Worm (Caenorhabditis elegans) whole organism, L4/young adult: ENCODE data around the gene F49C12.2.
A peak's percentile ranks its signal among the peaks of the same experiment; 100 is the strongest.
"Not testable (repeated sequence)": the region's sequence is repeated elsewhere in the genome, so short reads cannot be mapped to it uniquely, and the experiment has no call there.

Source experiments
- W03F9.2 ChIP-seq: fragments of 150-350 bp; optimal IDR thresholded peaks from 2 replicates; lab custom pipeline; 2014; ENCODE audit warnings: missing biosample characterization, missing genetic modification characterization
- dao-5 ChIP-seq: sonication (generic microtip); optimal IDR thresholded peaks from 2 replicates; lab custom pipeline; 2016; ENCODE audit warnings: missing genotype, missing genetic modification characterization, moderate library complexity, missing compliant biosample characterization
- him-1 ChIP-seq: sonication (generic microtip); optimal IDR thresholded peaks from 2 replicates; lab custom pipeline; 2016; ENCODE audit warnings: missing genotype, missing genetic modification reagents, missing genetic modification characterization, missing compliant biosample characterization

The F49C12.2 gene

DNA sequence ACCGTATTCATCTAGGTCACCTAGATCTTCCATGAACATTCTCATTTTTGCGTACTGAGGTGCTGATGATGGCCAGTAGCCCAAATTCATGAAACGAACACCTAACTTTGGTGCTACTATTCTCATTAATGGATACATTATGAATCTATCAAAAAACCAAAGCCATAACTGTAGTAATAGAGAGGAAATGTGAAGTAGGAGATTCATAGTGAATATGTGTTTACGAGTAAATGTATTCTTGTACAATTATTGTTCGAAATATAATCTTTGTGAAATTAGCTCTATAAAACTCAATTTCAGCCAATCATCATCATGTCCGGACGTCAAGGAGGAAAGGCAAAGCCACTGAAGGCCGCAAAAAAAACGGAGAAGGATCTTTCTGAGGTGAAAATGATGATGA lies 20.0 kb upstream of the F49C12.2 start, which contains the start of the genes F49C12.11 and nemt-1:
Gene F49C12.11 (plus strand): TSS at position 301 of the 400 bp plus-strand sequence.
Gene nemt-1 (minus strand): TSS at position 360 of the 400 bp plus-strand sequence.
- TF ChIP-seq dao-5 (tag; lab: Kevin White, UChicago), result no peak
- no peak for TF ChIP-seq him-1 (tag; lab: Kevin White, UChicago)
- no peak for TF ChIP-seq W03F9.2

DNA sequence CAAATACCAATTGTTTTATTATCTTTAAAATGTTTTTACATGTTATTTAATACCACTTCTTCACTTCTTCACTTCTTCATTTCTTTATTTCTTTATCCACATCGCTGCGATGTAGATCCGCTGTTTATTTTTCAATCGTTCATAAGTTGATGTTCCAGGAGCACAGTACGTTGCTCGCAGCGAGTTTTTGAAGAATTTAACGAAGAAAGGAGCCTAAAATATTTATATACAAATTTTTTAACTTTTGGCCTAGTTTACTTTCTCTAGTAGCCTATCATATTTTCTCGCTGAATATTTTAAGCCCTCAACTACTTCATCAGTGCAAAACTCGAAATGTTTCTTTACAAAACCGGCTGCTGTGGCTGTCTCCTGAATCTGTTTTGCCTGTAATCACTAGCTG lies 19.1 kb upstream of the F49C12.2 start:
- TF ChIP-seq W03F9.2, result no peak
- TF ChIP-seq him-1 (tag; lab: Kevin White, UChicago), result no peak
- TF ChIP-seq dao-5 (tag; lab: Kevin White, UChicago), result no peak

DNA sequence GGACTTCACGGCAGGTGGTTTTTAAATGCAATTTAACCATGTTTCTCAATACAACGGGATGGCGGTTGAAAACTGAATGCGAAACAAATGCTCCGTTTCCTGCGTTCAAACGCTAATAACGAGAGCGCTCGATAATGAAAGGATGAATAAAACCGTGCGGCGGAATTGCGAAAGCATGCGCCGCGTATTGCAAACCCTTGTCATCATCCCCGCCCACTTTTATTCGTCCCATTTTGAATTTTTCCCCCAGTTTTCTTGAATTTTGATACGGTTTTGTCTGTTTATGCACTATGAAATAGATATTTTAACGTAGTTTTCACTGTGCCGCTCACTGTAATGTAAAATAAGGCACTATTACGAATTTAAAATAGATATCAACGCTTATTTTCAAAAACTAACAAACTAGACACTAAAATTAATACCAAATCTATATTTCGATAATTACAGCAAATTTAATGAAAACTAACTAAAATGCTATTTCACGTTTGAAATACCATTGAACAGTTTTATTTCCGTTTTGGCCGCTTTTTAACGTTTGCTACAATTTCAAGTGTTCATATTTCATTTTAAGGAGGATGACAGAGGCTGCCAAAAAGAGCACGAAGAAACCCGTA lies 17.1 kb upstream of the F49C12.2 start, which contains the start of the genes F49C12.9 and rpn-7:
Gene F49C12.9 (minus strand): TSS at position 148 of the 614 bp plus-strand sequence.
Gene rpn-7 (plus strand): TSS at position 564 of the 614 bp plus-strand sequence.
- TF ChIP-seq dao-5 (tag; lab: Kevin White, UChicago) (no peak), him-1 (tag; lab: Kevin White, UChicago) (no peak), W03F9.2 (peak; percentile 55)

DNA sequence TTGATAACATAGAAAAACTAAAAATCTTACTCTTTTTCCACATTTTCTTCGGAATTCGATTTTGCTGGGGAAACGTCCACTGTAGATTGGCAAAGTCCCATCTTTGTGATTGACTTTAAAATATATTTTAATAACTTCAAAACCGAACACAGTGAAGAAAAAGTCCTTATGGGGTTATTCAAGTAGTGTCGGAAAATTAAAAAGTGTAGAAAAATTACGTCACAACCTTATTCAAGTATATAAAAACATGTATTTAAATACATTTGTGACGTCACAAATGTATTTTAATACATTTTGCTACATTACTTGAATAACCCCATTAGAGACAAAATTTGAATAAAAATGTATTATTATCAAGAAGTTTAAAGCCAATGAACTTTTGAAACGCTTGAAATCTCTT lies 13.8 kb upstream of the F49C12.2 start, which contains the start of gene F49C12.7:
Gene F49C12.7 (minus strand): TSS at position 101 of the 400 bp plus-strand sequence.
- not testable (repeated sequence) for TF ChIP-seq him-1 (tag; lab: Kevin White, UChicago); dao-5 (tag; lab: Kevin White, UChicago); W03F9.2

DNA sequence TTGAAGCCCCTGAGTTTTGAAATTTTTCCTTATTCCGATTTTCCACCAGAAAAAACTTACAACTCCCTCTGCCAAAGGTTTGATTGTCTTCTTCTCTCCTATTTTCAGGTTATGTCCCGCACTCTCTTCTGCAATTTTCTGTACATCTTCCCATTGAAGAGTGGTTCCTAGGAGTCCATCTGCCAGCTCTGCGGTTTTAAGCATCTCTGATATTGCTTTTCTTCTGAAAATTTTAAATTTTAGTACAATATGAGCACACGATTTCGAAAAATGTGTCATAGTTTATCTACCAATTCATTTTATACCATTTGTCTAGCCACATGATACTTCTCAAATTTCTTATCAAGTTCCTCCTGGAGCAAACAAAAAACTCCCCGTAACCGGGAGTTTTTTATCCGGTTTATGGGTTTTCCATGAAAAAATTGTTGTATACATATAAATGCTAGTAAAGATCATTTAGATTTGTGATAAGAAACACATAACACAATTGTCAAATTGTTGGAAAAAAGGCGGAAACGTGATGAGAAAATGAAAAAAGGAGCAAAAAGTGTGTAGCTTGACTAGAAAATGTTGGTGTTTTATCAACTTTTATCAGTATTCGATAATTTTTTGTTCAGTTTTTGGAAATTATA lies 12.0 kb upstream of the F49C12.2 start:
- TF ChIP-seq him-1 (tag; lab: Kevin White, UChicago) (no peak), W03F9.2 (no peak), dao-5 (tag; lab: Kevin White, UChicago) (no peak)

DNA sequence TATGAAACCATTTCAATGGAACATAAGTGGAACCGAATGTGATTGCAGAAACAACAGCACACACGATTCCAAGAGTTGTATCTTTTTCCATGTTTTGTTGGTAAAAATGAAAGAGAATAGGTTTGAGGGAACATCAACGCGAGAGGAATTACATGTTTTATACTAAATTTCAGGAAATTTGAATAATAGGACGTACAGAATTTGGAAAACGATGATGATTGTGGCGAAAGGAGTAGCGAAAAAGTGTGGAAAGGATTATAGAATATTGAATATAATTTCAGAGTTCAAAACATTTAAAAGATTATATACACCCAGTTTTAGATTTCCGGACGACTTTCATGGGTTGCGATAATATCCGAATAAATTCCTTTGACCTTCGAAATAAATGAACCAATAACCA lies 9.9 kb upstream of the F49C12.2 start, which contains the start of gene F49C12.6:
Gene F49C12.6 (minus strand): TSS at position 101 of the 400 bp plus-strand sequence.
- TF ChIP-seq W03F9.2, result no peak
- no peak for TF ChIP-seq dao-5 (tag; lab: Kevin White, UChicago)
- no peak for TF ChIP-seq him-1 (tag; lab: Kevin White, UChicago)

DNA sequence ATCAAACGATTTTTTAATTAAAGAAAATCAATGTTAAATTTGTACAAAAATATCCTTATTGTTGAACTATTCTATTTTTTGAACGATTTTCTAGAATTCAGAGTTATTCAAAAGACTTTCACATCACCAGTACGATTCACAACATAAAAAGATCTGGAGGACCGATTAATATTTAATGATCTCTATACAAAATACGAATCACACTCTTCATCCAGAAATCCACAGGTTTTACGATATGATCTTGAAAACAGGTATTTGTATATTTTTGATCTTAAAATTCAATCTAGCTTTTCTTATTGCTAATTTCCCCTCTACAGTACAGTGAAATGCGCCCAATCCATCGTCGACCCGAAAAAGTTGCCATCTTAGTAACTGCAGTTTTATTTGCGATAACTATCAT lies 5.6 kb upstream of the F49C12.2 start, which contains the start of gene F49C12.5:
Gene F49C12.5 (plus strand): TSS at position 301 of the 400 bp plus-strand sequence.
- TF ChIP-seq him-1 (tag; lab: Kevin White, UChicago) (no peak), W03F9.2 (no peak), dao-5 (tag; lab: Kevin White, UChicago) (no peak)

DNA sequence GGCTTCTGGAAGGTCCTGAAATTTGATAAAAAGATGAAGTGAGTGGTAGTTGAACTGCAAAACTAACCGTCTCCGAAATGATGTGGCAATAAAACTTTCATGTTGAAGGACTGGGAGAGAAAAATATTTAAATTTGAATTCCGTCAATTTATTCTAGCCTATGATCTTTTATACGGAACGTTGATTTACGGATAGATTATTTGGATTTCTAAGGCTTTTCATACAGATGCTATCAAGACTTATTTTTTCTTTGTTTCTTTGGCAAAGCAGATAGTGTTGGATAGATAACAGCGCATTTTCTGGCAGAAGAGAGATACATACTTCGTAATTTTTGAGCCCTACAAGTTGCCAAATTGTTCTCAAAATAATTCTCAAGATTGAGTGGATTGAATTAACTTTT lies 4.9 kb upstream of the F49C12.2 start, which contains the start of gene F49C12.4:
Gene F49C12.4 (minus strand): TSS at position 101 of the 400 bp plus-strand sequence.
- no peak for TF ChIP-seq him-1 (tag; lab: Kevin White, UChicago)
- no peak for TF ChIP-seq dao-5 (tag; lab: Kevin White, UChicago)
- no peak for TF ChIP-seq W03F9.2

DNA sequence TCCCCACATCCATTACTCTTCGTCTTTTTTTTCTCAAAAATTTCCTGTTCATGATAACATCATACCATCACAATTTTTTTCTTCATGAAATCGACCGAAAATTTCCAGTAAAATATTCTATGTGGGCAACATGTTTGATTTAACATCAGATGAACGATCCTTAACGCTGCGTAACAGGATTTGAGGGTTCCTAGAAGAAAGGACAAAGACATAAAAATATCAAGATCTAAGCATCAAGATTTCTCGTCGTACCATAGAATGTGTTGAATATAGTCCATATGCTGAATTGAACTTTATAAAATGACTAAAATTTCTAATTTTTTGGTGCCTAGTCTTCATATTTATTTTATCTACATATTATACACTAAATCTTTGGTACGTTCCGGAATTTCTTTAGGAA lies 1.1 kb upstream of the F49C12.2 start, which contains the start of gene F49C12.3:
Gene F49C12.3 (plus strand): TSS at position 301 of the 400 bp plus-strand sequence.
- TF ChIP-seq dao-5 (tag; lab: Kevin White, UChicago) (no peak), W03F9.2 (no peak), him-1 (tag; lab: Kevin White, UChicago) (no peak)

DNA sequence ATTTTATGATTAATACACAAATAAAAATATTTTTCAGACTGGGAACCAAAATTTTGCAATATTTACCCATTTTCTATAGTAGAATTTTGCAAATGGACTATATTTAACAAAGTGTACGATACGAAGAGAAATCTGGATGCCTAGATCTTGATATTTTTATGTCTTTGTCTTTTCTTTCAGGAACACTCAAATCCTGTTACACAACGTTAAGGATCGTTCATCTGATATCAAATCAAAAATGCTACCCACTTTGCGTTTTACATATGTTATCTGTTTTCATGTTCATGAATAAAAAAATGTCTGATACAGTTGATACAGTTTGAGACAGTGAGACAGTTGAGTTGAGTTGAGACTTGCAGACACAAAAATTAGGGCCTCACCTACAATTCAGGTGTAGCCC lies 2.8 kb downstream of the F49C12.2 start, which contains the start of gene F49C12.1:
Gene F49C12.1 (minus strand): TSS at position 70 of the 400 bp plus-strand sequence.
- TF ChIP-seq him-1 (tag; lab: Kevin White, UChicago), result no peak
- TF ChIP-seq W03F9.2, result no peak
- no peak for TF ChIP-seq dao-5 (tag; lab: Kevin White, UChicago)

DNA sequence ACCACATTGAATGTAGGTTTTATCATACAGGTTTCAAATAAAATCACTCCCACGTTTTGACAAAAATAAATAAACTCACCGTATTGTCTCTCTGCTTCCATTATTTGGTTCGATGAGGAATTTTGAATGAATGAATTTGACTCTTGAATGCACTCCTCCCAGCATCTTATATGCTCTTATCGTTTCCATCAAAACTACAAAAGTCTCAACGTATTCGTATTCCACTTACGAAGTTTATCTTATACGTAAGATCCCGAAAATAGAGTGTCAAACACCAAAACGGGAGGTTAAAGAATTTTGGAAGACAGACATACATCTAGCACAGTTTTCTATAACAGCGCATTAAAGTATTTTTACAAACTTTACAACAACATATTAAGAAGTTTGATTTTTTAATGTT lies 5.2 kb downstream of the F49C12.2 start, which contains the start of gene nhr-264:
Gene nhr-264 (minus strand): TSS at position 101 of the 400 bp plus-strand sequence.
- not testable (repeated sequence) for TF ChIP-seq W03F9.2; him-1 (tag; lab: Kevin White, UChicago); dao-5 (tag; lab: Kevin White, UChicago)

DNA sequence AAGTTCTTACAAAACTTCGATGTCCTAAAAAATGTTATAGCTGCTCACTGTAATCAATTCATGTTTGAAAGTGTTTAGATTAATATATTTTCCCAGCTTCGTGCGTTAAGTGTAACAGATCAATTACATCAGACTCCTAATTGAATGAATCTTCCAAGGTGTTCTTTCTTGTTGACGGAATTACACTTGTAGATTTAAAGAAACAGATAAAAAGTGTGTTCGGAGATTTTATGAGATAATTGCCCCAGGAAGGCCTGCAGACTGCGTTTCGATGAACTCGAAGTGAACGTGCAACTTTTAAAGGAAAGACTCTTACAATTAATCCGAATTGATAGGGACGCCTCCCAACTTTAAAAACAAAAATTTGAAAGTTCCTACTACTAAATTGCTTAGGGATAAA lies 9.4 kb downstream of the F49C12.2 start:
- no peak for TF ChIP-seq W03F9.2
- TF ChIP-seq him-1 (tag; lab: Kevin White, UChicago), result no peak
- no peak for TF ChIP-seq dao-5 (tag; lab: Kevin White, UChicago)

DNA sequence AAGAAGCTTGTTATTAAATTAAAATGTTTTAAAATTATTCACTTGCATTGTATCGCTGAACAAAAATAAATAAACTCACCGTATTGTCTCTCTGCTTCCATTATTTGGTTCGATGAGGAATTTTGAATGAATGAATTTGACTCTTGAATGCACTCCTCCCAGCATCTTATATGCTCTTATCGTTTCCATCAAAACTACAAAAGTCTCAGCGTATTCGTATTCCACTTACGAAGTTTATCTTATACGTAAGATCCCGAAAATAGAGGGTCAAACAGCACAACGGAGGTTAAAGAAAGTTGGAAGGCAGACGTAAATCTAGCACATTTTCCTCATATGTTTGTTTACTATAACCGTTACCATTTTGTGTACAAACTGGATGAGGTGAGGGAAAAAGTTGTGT lies 12.7 kb downstream of the F49C12.2 start, which contains the start of gene nhr-267:
Gene nhr-267 (minus strand): TSS at position 101 of the 400 bp plus-strand sequence.
- not testable (repeated sequence) for TF ChIP-seq dao-5 (tag; lab: Kevin White, UChicago); W03F9.2; him-1 (tag; lab: Kevin White, UChicago)
